Fruit fly (Drosophila melanogaster) whole organism, prepupa: Measurements from ENCODE around the gene CG13364.

Experiments used
- CG10631 ChIP-seq: fragments of 200-800 bp; sonication (Bioruptor generic); optimal IDR thresholded peaks from 2 replicates; lab custom pipeline; 2016; ENCODE audit warnings: missing biosample characterization, missing genetic modification characterization
- Hr39 ChIP-seq: fragments of 200-800 bp; sonication (Bioruptor generic); optimal IDR thresholded peaks from 2 replicates; lab custom pipeline; 2016; ENCODE audit warnings: missing biosample characterization, missing genetic modification characterization
- Hr4 ChIP-seq: fragments of 200-800 bp; sonication (Bioruptor generic); optimal IDR thresholded peaks from 3 replicates; lab custom pipeline; 2016; ENCODE audit warnings: missing biosample characterization, missing genetic modification characterization
- OdsH ChIP-seq: fragments of 200-800 bp; sonication (Bioruptor generic); optimal IDR thresholded peaks from 3 replicates; lab custom pipeline; 2016; ENCODE audit warnings: missing biosample characterization, missing genetic modification characterization
- Sox102F ChIP-seq: fragments of 200-800 bp; sonication (Bioruptor generic); optimal IDR thresholded peaks from 2 replicates; lab custom pipeline; 2016; ENCODE audit warnings: missing biosample characterization, mild to moderate bottlenecking, missing genetic modification characterization
- achi ChIP-seq: fragments of 200-800 bp; sonication (Bioruptor generic); optimal IDR thresholded peaks from 3 replicates; lab custom pipeline; 2016; ENCODE audit warnings: missing biosample characterization, missing genetic modification characterization

DNA sequence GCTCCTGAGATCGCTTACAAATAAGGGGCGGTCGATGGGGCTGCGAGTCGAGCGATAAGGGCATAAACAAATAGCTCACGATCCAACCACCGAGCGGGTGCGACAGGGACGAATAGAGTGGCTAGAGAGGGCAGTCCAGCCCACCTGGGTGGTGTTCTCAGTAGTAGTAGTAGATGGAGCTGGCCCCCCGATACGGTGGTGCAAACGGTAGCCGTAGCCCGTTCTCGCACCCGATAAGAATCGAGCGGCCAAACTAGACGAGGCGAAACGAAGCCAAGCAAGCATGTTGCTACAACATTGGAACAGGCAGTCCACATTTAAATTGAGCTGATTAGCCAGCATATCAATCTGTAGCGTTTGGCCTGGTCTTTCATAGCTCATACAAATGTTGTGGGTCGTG lies 44.4 kb downstream of the CG13364 start:
- no peak for TF ChIP-seq Hr4
- TF ChIP-seq CG10631 (GFP tag; lab: Kevin White, UChicago) = no peak
- TF ChIP-seq achi (GFP tag; lab: Kevin White, UChicago) = no peak
- TF ChIP-seq Sox102F (GFP tag; lab: Kevin White, UChicago) = no peak
- TF ChIP-seq Hr39 = no peak
- no peak for TF ChIP-seq OdsH
